Fruit fly (Drosophila melanogaster): ENCODE measurements around the gene CG14050.

DNA sequence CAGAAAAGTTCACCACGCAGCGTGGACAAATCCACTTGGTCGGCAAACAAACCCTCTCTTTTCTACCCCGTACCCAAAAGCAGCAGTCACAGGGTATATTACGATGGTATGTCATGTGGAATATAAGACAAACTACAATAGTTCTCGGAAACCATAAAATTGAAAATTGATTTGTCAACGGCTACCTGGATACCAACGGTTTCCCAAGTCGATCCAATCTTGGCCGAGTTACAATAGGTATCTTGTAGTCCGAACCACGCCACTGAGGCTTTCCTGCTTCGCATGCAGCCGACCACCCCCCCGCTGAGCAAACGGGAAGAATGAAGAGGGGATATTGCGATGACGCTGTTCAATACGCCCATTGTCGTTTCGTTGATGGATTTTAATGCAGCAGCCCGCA is 7.6 kb downstream of the CG14050 start:
- no peak for TF ChIP-seq sv (GFP tag; optimal IDR thresholded peaks at IDR 0.05)
- TF ChIP-seq brk (GFP tag; optimal IDR thresholded peaks at IDR 0.05): no peak
- TF ChIP-seq CG9705 (GFP tag; optimal IDR thresholded peaks at IDR 0.05): no peak

All from whole organism, wandering third instar larva.